In the genomic region with DNA sequence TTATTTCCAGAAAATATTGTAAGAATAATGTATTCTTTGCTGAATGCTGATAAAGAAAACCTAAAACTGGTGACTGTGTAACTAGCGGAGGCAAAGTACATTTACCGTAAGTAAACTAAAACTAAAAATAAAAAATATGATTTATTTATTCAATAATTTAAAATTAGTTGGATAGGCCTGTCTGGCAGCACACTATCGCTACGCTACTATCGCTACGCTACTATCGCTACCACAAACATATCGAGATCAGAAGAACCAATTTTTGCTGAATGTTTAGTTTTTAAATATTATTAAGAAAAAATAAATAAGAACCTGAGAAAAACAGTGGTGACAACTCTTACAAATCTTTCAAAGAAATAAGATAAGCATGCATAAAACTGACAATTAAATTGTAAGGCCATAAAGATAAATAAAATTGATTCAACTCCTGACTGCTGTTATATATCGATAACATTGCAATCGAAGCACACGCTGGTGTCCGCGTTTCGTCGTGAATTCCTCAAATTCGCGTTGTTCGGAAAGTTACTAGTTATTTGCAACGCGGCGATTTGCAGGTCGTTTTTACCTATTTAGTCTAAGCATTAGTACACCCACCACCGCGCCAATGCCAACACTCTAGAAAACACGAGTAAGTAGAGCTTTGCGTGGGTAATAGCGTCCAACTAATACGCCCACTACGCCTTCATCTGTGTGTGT, we compare ENCODE assay signal across 1 fruit fly cellular context.
TF ChIP-seq lines count a peak whose summit lies in the region.

Wdr33 (plus strand) TSS at position 438 of the 696 bp plus-strand sequence.

TF ChIP-seq in whole organism, embryonic, 481 proteins besides CTCF, POLR2A, EP300 and RAD21 (continued from another document and continues in another):
- TF ChIP-seq CG18011 (GFP tag; optimal IDR thresholded peaks at IDR 0.05; lab: Kevin White, UChicago) (no peak), CG7745 (tag; optimal IDR thresholded peaks at IDR 0.05; lab: Kevin White, UChicago) (no peak), CG13287 (GFP tag; IDR thresholded peaks at IDR 0.05; lab: Robert Waterston, UW; ENCODE audit: partially characterized antibody) (peak; percentile 89), Lim3 (GFP tag; IDR thresholded peaks at IDR 0.05; lab: Robert Waterston, UW) (no peak), unc-4 (GFP tag; IDR thresholded peaks at IDR 0.05; lab: Robert Waterston, UW; ENCODE audit: partially characterized antibody) (peak; percentile 84), CG12744 (GFP tag; optimal IDR thresholded peaks at IDR 0.05; lab: Kevin White, UChicago) (no peak), dimm (GFP tag; IDR thresholded peaks at IDR 0.05; lab: Robert Waterston, UW) (no peak), al (GFP tag; IDR thresholded peaks at IDR 0.05; lab: Robert Waterston, UW) (peak; percentile 28; the same call in 1 of the 2 replicates), CG4820 (GFP tag; optimal IDR thresholded peaks at IDR 0.05; lab: Kevin White, UChicago) (no peak), pum (GFP tag; optimal IDR thresholded peaks at IDR 0.05; lab: Kevin White, UChicago) (no peak), CG18764 (GFP tag; optimal IDR thresholded peaks at IDR 0.05; lab: Kevin White, UChicago) (no peak), Tbp (GFP tag; optimal IDR thresholded peaks at IDR 0.05; lab: Kevin White, UChicago) (no peak), ro (GFP tag; IDR thresholded peaks at IDR 0.05; lab: Robert Waterston, UW) (no peak), crp (GFP tag; optimal IDR thresholded peaks at IDR 0.05; lab: Kevin White, UChicago) (no peak), CG14441 (GFP tag; IDR thresholded peaks at IDR 0.05; lab: Robert Waterston, UW) (peak; percentile 26; the same call in 1 of the 2 replicates), zfh2 (GFP tag; optimal IDR thresholded peaks at IDR 0.05; lab: Kevin White, UChicago) (no peak), bigmax (GFP tag; optimal IDR thresholded peaks at IDR 0.05; lab: Kevin White, UChicago) (no peak), dati (GFP tag; IDR thresholded peaks at IDR 0.05; lab: Robert Waterston, UW) (no peak), CG32767 (GFP tag; IDR thresholded peaks at IDR 0.05; lab: Robert Waterston, UW) (no peak), Eip74EF (GFP tag; optimal IDR thresholded peaks at IDR 0.05; lab: Kevin White, UChicago) (no peak), Fer3 (tag; optimal IDR thresholded peaks at IDR 0.05; lab: Kevin White, UChicago) (peak; percentile 0), vvl (GFP tag; IDR thresholded peaks at IDR 0.05; lab: Robert Waterston, UW) (no peak; the same call in 1 of the 2 replicates), GATAe (GFP tag; conservative IDR thresholded peaks at IDR 0.05; lab: Robert Waterston, UW) (no peak), CG43689 (GFP tag; IDR thresholded peaks at IDR 0.05; lab: Robert Waterston, UW) (no peak), bcd (GFP tag; optimal IDR thresholded peaks at IDR 0.05; lab: Kevin White, UChicago) (peak; percentile 22), ftz-f1 (GFP tag; optimal IDR thresholded peaks at IDR 0.05; lab: Kevin White, UChicago) (no peak), Ptx1 (GFP tag; IDR thresholded peaks at IDR 0.05; lab: Robert Waterston, UW) (peak; percentile 25; the same call in 1 of the 2 replicates), CG10431 (GFP tag; optimal IDR thresholded peaks at IDR 0.05; lab: Kevin White, UChicago) (no peak), CG31441 (GFP tag; IDR thresholded peaks at IDR 0.05; lab: Robert Waterston, UW) (no peak), CG2875 (GFP tag; optimal IDR thresholded peaks at IDR 0.05; lab: Kevin White, UChicago) (no peak), D19A (tag; optimal IDR thresholded peaks at IDR 0.05; lab: Kevin White, UChicago) (no peak), Ada2b (GFP tag; IDR thresholded peaks at IDR 0.05; lab: Robert Waterston, UW) (no peak), da (GFP tag; optimal IDR thresholded peaks at IDR 0.05; lab: Kevin White, UChicago) (no peak), cato (GFP tag; optimal IDR thresholded peaks at IDR 0.05; lab: Kevin White, UChicago; ENCODE audit: borderline replicate concordance) (peak; percentile 14), Hey (tag; optimal IDR thresholded peaks at IDR 0.05; lab: Kevin White, UChicago) (no peak), ken (GFP tag; IDR thresholded peaks at IDR 0.05; lab: Robert Waterston, UW) (0 out of 3 replicates have a peak, but pooled peaks have one; percentile 23), Dref (GFP tag; IDR thresholded peaks at IDR 0.05; lab: Robert Waterston, UW) (peak; percentile 64), kni (GFP tag; optimal IDR thresholded peaks at IDR 0.05; lab: Kevin White, UChicago) (no peak), sob (GFP tag; IDR thresholded peaks at IDR 0.05; lab: Robert Waterston, UW) (no peak; the same call in 1 of the 2 replicates), NK7.1 (GFP tag; optimal IDR thresholded peaks at IDR 0.05; lab: Kevin White, UChicago) (no peak), CG10147 (GFP tag; optimal IDR thresholded peaks at IDR 0.05; lab: Kevin White, UChicago) (no peak), CG4282 (GFP tag; optimal IDR thresholded peaks at IDR 0.05; lab: Kevin White, UChicago) (no peak), klu (GFP tag; IDR thresholded peaks at IDR 0.05; lab: Robert Waterston, UW) (no peak), D19B (GFP tag; optimal IDR thresholded peaks at IDR 0.05; lab: Kevin White, UChicago) (no peak), tna (GFP tag; IDR thresholded peaks at IDR 0.05; lab: Robert Waterston, UW; ENCODE audit: partially characterized antibody) (peak; percentile 82), odd (GFP tag; optimal IDR thresholded peaks at IDR 0.05; lab: Kevin White, UChicago) (no peak), HLH4C (GFP tag; IDR thresholded peaks at IDR 0.05; lab: Robert Waterston, UW; ENCODE audit: partially characterized antibody) (peak; percentile 84), mirr (GFP tag; optimal IDR thresholded peaks at IDR 0.05; lab: Kevin White, UChicago) (no peak), Dip2 (GFP tag; IDR thresholded peaks at IDR 0.05; lab: Robert Waterston, UW) (no peak), sug (tag; optimal IDR thresholded peaks at IDR 0.05; lab: Kevin White, UChicago) (peak; percentile 10), CG8359 (GFP tag; optimal IDR thresholded peaks at IDR 0.05; lab: Kevin White, UChicago; ENCODE audit: borderline replicate concordance) (no peak), CG17328 (GFP tag; IDR thresholded peaks at IDR 0.05; lab: Robert Waterston, UW) (no peak), stc (GFP tag; IDR thresholded peaks at IDR 0.05; lab: Robert Waterston, UW) (no peak), Sin3A (optimal IDR thresholded peaks at IDR 0.05; lab: Kevin White, UChicago) (peak; percentile 60), CG17802 (tag; optimal IDR thresholded peaks at IDR 0.05; lab: Kevin White, UChicago) (no peak), Sox102F (GFP tag; optimal IDR thresholded peaks at IDR 0.05; lab: Kevin White, UChicago) (no peak), Ets65A (GFP tag; lab: Kevin White, UChicago) (no peak), B-H1 (GFP tag; IDR thresholded peaks at IDR 0.05; lab: Robert Waterston, UW) (no peak), wor (GFP tag; IDR thresholded peaks at IDR 0.05; lab: Robert Waterston, UW) (0 out of 2 replicates have a peak, but pooled peaks have one; percentile 13), Sry-β (GFP tag; optimal IDR thresholded peaks at IDR 0.05; lab: Kevin White, UChicago) (no peak), CG4424 (GFP tag; optimal IDR thresholded peaks at IDR 0.05; lab: Kevin White, UChicago) (peak; percentile 48), CG7963 (GFP tag; IDR thresholded peaks at IDR 0.05; lab: Robert Waterston, UW; ENCODE audit: partially characterized antibody) (peak; percentile 83), CG10654 (GFP tag; optimal IDR thresholded peaks at IDR 0.05; lab: Kevin White, UChicago) (peak; percentile 18), CG14050 (GFP tag; IDR thresholded peaks at IDR 0.05; lab: Robert Waterston, UW) (no peak), slp2 (GFP tag; optimal IDR thresholded peaks at IDR 0.05; lab: Kevin White, UChicago) (no peak), oc (tag; optimal IDR thresholded peaks at IDR 0.05; lab: Kevin White, UChicago) (no peak), ranshi (GFP tag; IDR thresholded peaks at IDR 0.05; lab: Robert Waterston, UW) (peak; percentile 20; the same call in 1 of the 2 replicates), mld (GFP tag; IDR thresholded peaks at IDR 0.05; lab: Robert Waterston, UW; ENCODE audit: partially characterized antibody) (peak; percentile 84; the same call in 2 of the 3 replicates), CG12299 (tag; optimal IDR thresholded peaks at IDR 0.05; lab: Kevin White, UChicago) (no peak), hbn (GFP tag; IDR thresholded peaks at IDR 0.05; lab: Robert Waterston, UW; ENCODE audit: partially characterized antibody) (peak; percentile 90), trh (GFP tag; optimal IDR thresholded peaks at IDR 0.05; lab: Kevin White, UChicago) (no peak), fd3F (GFP tag; optimal IDR thresholded peaks at IDR 0.05; lab: Kevin White, UChicago) (no peak), ato (GFP tag; IDR thresholded peaks at IDR 0.05; lab: Robert Waterston, UW; ENCODE audit: partially characterized antibody) (peak; percentile 68), CG7928 (GFP tag; optimal IDR thresholded peaks at IDR 0.05; lab: Kevin White, UChicago) (no peak), zf30C (GFP tag; optimal IDR thresholded peaks at IDR 0.05; lab: Kevin White, UChicago) (no peak), org-1 (GFP tag; optimal IDR thresholded peaks at IDR 0.05; lab: Kevin White, UChicago) (no peak), CG16815 (GFP tag; optimal IDR thresholded peaks at IDR 0.05; lab: Kevin White, UChicago) (peak; percentile 30), CG2678 (tag; optimal IDR thresholded peaks at IDR 0.05; lab: Kevin White, UChicago) (peak; percentile 60), CG7786 (GFP tag; optimal IDR thresholded peaks at IDR 0.05; lab: Kevin White, UChicago) (no peak), p53 (GFP tag; optimal IDR thresholded peaks at IDR 0.05; lab: Kevin White, UChicago) (no peak), CG2712 (tag; optimal IDR thresholded peaks at IDR 0.05; lab: Kevin White, UChicago) (peak; percentile 19), Hr39 (optimal IDR thresholded peaks at IDR 0.05; lab: Kevin White, UChicago) (no peak), HmgZ (tag; optimal IDR thresholded peaks at IDR 0.05; lab: Kevin White, UChicago) (no peak), Myb (GFP tag; optimal IDR thresholded peaks at IDR 0.05; lab: Kevin White, UChicago) (peak; percentile 5), pb (GFP tag; optimal IDR thresholded peaks at IDR 0.05; lab: Kevin White, UChicago) (no peak), Bdp1 (GFP tag; optimal IDR thresholded peaks at IDR 0.05; lab: Kevin White, UChicago) (no peak), Bgb (GFP tag; IDR thresholded peaks at IDR 0.05; lab: Robert Waterston, UW; ENCODE audit: partially characterized antibody) (peak; percentile 83), Awh (GFP tag; IDR thresholded peaks at IDR 0.05; lab: Robert Waterston, UW) (no peak), Adf1 (GFP tag; IDR thresholded peaks at IDR 0.05; lab: Robert Waterston, UW) (no peak), Hr78 (GFP tag; optimal IDR thresholded peaks at IDR 0.05; lab: Kevin White, UChicago) (no peak), Trl (optimal IDR thresholded peaks at IDR 0.05; lab: Kevin White, UChicago) (no peak), Trl (GFP tag; optimal IDR thresholded peaks at IDR 0.05; lab: Kevin White, UChicago) (no peak), caup (GFP tag; optimal IDR thresholded peaks at IDR 0.05; lab: Kevin White, UChicago; ENCODE audit: severe bottlenecking) (no peak), Ets97D (GFP tag; optimal IDR thresholded peaks at IDR 0.05; lab: Kevin White, UChicago) (no peak), CG4328 (GFP tag; optimal IDR thresholded peaks at IDR 0.05; lab: Kevin White, UChicago) (no peak), fd102C (GFP tag; optimal IDR thresholded peaks at IDR 0.05; lab: Kevin White, UChicago) (no peak), chm (GFP tag; IDR thresholded peaks at IDR 0.05; lab: Robert Waterston, UW) (no peak), CG4617 (GFP tag; optimal IDR thresholded peaks at IDR 0.05; lab: Kevin White, UChicago; ENCODE audit: borderline replicate concordance) (no peak), CG13894 (tag; optimal IDR thresholded peaks at IDR 0.05; lab: Kevin White, UChicago) (no peak), Dip3 (GFP tag; optimal IDR thresholded peaks at IDR 0.05; lab: Kevin White, UChicago) (no peak), CG9609 (GFP tag; optimal IDR thresholded peaks at IDR 0.05; lab: Kevin White, UChicago) (no peak), CG3847 (GFP tag; IDR thresholded peaks at IDR 0.05; lab: Robert Waterston, UW) (peak; percentile 34; the same call in 1 of the 2 replicates), PHDP (tag; optimal IDR thresholded peaks at IDR 0.05; lab: Kevin White, UChicago) (no peak), so (GFP tag; IDR thresholded peaks at IDR 0.05; lab: Robert Waterston, UW) (no peak), CoRest (tag; optimal IDR thresholded peaks at IDR 0.05; lab: Kevin White, UChicago) (peak; percentile 71), CG15696 (tag; optimal IDR thresholded peaks at IDR 0.05; lab: Kevin White, UChicago) (peak; percentile 28), gsb (GFP tag; IDR thresholded peaks at IDR 0.05; lab: Robert Waterston, UW) (no peak), tap (tag; optimal IDR thresholded peaks at IDR 0.05; lab: Kevin White, UChicago) (peak; percentile 29), dmrt11E (tag; optimal IDR thresholded peaks at IDR 0.05; lab: Kevin White, UChicago) (peak; percentile 28), tx (GFP tag; optimal IDR thresholded peaks at IDR 0.05; lab: Kevin White, UChicago) (no peak), Hr3 (GFP tag; optimal IDR thresholded peaks at IDR 0.05; lab: Kevin White, UChicago) (peak; percentile 49), CG10366 (GFP tag; IDR thresholded peaks at IDR 0.05; lab: Robert Waterston, UW) (peak; percentile 38; the same call in 1 of the 2 replicates), CG1602 (GFP tag; optimal IDR thresholded peaks at IDR 0.05; lab: Kevin White, UChicago) (peak; percentile 37), Fer1 (GFP tag; optimal IDR thresholded peaks at IDR 0.05; lab: Kevin White, UChicago) (no peak), Mrtf (GFP tag; IDR thresholded peaks at IDR 0.05; lab: Robert Waterston, UW) (no peak), CG17568 (GFP tag; optimal IDR thresholded peaks at IDR 0.05; lab: Kevin White, UChicago) (no peak), CG10321 (GFP tag; IDR thresholded peaks at IDR 0.05; lab: Robert Waterston, UW) (no peak), tgo (GFP tag; IDR thresholded peaks at IDR 0.05; lab: Robert Waterston, UW) (no peak), CG9727 (GFP tag; optimal IDR thresholded peaks at IDR 0.05; lab: Kevin White, UChicago) (peak; percentile 61), CG3407 (GFP tag; optimal IDR thresholded peaks at IDR 0.05; lab: Kevin White, UChicago) (no peak), Rx (GFP tag; IDR thresholded peaks at IDR 0.05; lab: Robert Waterston, UW) (no peak), hkb (optimal IDR thresholded peaks at IDR 0.05; lab: Kevin White, UChicago) (no peak), hkb (GFP tag; IDR thresholded peaks at IDR 0.05; lab: Robert Waterston, UW) (0 out of 2 replicates have a peak, but pooled peaks have one; percentile 9), fu2 (GFP tag; optimal IDR thresholded peaks at IDR 0.05; lab: Kevin White, UChicago) (no peak), ac (GFP tag; optimal IDR thresholded peaks at IDR 0.05; lab: Kevin White, UChicago) (no peak)
